Fruit fly (Drosophila melanogaster) whole organism, embryonic: ENCODE measurements around the gene eIF4E7.
A peak's percentile ranks its signal among the peaks of the same experiment; 100 is the strongest.

Source experiments
- CG11560 ChIP-seq: fragments of 200-800 bp; sonication (Bioruptor generic); IDR thresholded peaks from 3 replicates; pipeline ENCODE4 v1.3.6; 2022; ENCODE audit warnings: missing biosample characterization, missing genetic modification characterization
- CG12299 ChIP-seq: fragments of 200-800 bp; sonication (Bioruptor generic); optimal IDR thresholded peaks from 2 replicates; lab custom pipeline; 2018; ENCODE audit warnings: missing biosample characterization, mild to moderate bottlenecking, missing genetic modification characterization
- CG12391 ChIP-seq: fragments of 200-800 bp; sonication (Bioruptor generic); optimal IDR thresholded peaks from 3 replicates; lab custom pipeline; 2018; ENCODE audit warnings: missing biosample characterization, mild to moderate bottlenecking, missing genetic modification characterization, moderate library complexity
- CG13296 ChIP-seq: fragments of 200-800 bp; sonication (Bioruptor generic); optimal IDR thresholded peaks from 3 replicates; lab custom pipeline; 2018; ENCODE audit warnings: missing biosample characterization, mild to moderate bottlenecking, missing genetic modification characterization
- CG15269 ChIP-seq: fragments of 200-800 bp; sonication (Bioruptor generic); optimal IDR thresholded peaks from 2 replicates; lab custom pipeline; 2018; ENCODE audit warnings: missing biosample characterization, mild to moderate bottlenecking, missing genetic modification characterization, moderate library complexity
- CG1832 ChIP-seq: fragments of 200-800 bp; sonication (Bioruptor generic); optimal IDR thresholded peaks from 2 replicates; lab custom pipeline; 2017; ENCODE audit warnings: missing biosample characterization, mild to moderate bottlenecking, missing genetic modification characterization, inconsistent platforms
- CG18599 ChIP-seq: fragments of 200-800 bp; sonication (Bioruptor generic); optimal IDR thresholded peaks from 3 replicates; lab custom pipeline; 2017; ENCODE audit warnings: missing biosample characterization, missing genetic modification characterization, mild to moderate bottlenecking, moderate library complexity, missing genetic modification reagents
- CG18764 ChIP-seq: fragments of 200-800 bp; sonication (Bioruptor generic); optimal IDR thresholded peaks from 3 replicates; lab custom pipeline; 2016; ENCODE audit warnings: missing biosample characterization, missing genetic modification characterization
- CG34224 ChIP-seq: fragments of 200-800 bp; sonication (Bioruptor generic); IDR thresholded peaks from 3 replicates; pipeline ENCODE4 v1.3.6; 2022; ENCODE audit warnings: missing biosample characterization, missing genetic modification characterization; ENCODE audit not compliant: partially characterized antibody
- CG3847 ChIP-seq: fragments of 200-800 bp; sonication (Bioruptor generic); IDR thresholded peaks from 2 replicates; pipeline ENCODE4 v1.3.6; 2022; ENCODE audit warnings: missing biosample characterization, missing genetic modification characterization
- CG6854 ChIP-seq: fragments of 200-800 bp; sonication (Bioruptor generic); optimal IDR thresholded peaks from 3 replicates; lab custom pipeline; 2017; ENCODE audit warnings: missing biosample characterization, mild to moderate bottlenecking, missing genetic modification characterization
- CG7745 ChIP-seq: fragments of 200-800 bp; sonication (Bioruptor generic); optimal IDR thresholded peaks from 2 replicates; lab custom pipeline; 2018; ENCODE audit warnings: missing biosample characterization, mild to moderate bottlenecking, missing genetic modification characterization, moderate library complexity
- CG7786 ChIP-seq: fragments of 200-800 bp; sonication (Bioruptor generic); optimal IDR thresholded peaks from 2 replicates; lab custom pipeline; 2016; ENCODE audit warnings: missing biosample characterization, missing genetic modification characterization
- D19B ChIP-seq: fragments of 200-800 bp; sonication (Bioruptor generic); optimal IDR thresholded peaks from 2 replicates; lab custom pipeline; 2017; ENCODE audit warnings: missing biosample characterization, mild to moderate bottlenecking, missing genetic modification characterization
- Deaf1 ChIP-seq: fragments of 200-800 bp; optimal IDR thresholded peaks from 3 replicates; lab custom pipeline; 2019; ENCODE audit warnings: missing biosample characterization, mild to moderate bottlenecking, missing genetic modification characterization, moderate library complexity
- Dll ChIP-seq: fragments of 200-800 bp; sonication (Bioruptor generic); IDR thresholded peaks from 4 replicates; pipeline ENCODE4 v1.3.6; 2022; ENCODE audit warnings: missing biosample characterization, missing genetic modification characterization; ENCODE audit not compliant: partially characterized antibody
- Fer2 ChIP-seq: fragments of 200-800 bp; sonication (Bioruptor generic); optimal IDR thresholded peaks from 2 replicates; lab custom pipeline; 2018; ENCODE audit warnings: missing biosample characterization, mild to moderate bottlenecking, missing genetic modification characterization, moderate library complexity
- Med ChIP-seq: fragments of 200-800 bp; sonication (Bioruptor generic); peaks from one replicate; lab custom pipeline; 2016; ENCODE audit warnings: missing biosample characterization, missing genetic modification characterization, mild to moderate bottlenecking, inconsistent platforms, moderate library complexity
- NC2β ChIP-seq: fragments of 200-800 bp; sonication (Bioruptor generic); optimal IDR thresholded peaks from 2 replicates; lab custom pipeline; 2016; ENCODE audit warnings: missing biosample characterization, missing genetic modification characterization
- NFAT ChIP-seq: fragments of 200-800 bp; sonication (Bioruptor generic); IDR thresholded peaks from 2 replicates; pipeline ENCODE4 v1.3.6; 2022; ENCODE audit warnings: missing biosample characterization, missing genetic modification characterization
- Neu2 ChIP-seq: fragments of 200-800 bp; sonication (Bioruptor generic); optimal IDR thresholded peaks from 3 replicates; lab custom pipeline; 2016; ENCODE audit warnings: missing biosample characterization, missing genetic modification characterization, borderline replicate concordance
- Oaz ChIP-seq: fragments of 200-800 bp; sonication (Bioruptor generic); IDR thresholded peaks from 2 replicates; pipeline ENCODE4 v1.3.6; 2022; ENCODE audit warnings: missing biosample characterization, missing genetic modification characterization
- Pdp1 ChIP-seq, 2 experiments: fragments of 200-800 bp; sonication (Bioruptor generic); optimal IDR thresholded peaks; 3 replicates each; lab custom pipeline; 2016; ENCODE audit warnings: missing biosample characterization in 2 of 2, missing genetic modification characterization in 2 of 2, mild to moderate bottlenecking in 1 of 2, moderate library complexity in 1 of 2
- Ravus ChIP-seq: fragments of 200-800 bp; sonication (Bioruptor generic); IDR thresholded peaks from 2 replicates; pipeline ENCODE4 v1.3.6; 2022; ENCODE audit warnings: missing biosample characterization, missing genetic modification characterization
- Side ChIP-seq: fragments of 200-800 bp; sonication (Bioruptor generic); optimal IDR thresholded peaks from 2 replicates; lab custom pipeline; 2016; ENCODE audit warnings: missing biosample characterization, missing genetic modification characterization
- Sry-β ChIP-seq: fragments of 200-800 bp; sonication (Bioruptor generic); optimal IDR thresholded peaks from 2 replicates; lab custom pipeline; 2018; ENCODE audit warnings: missing biosample characterization, mild to moderate bottlenecking, missing genetic modification characterization, moderate library complexity
- Tbp ChIP-seq: fragments of >200 bp; optimal IDR thresholded peaks from 2 replicates; lab custom pipeline; 2018; ENCODE audit warnings: missing biosample characterization, missing genetic modification characterization
- az2 ChIP-seq: fragments of 200-800 bp; sonication (Bioruptor generic); optimal IDR thresholded peaks from 3 replicates; lab custom pipeline; 2016; ENCODE audit warnings: missing biosample characterization, missing genetic modification characterization
- br ChIP-seq: fragments of >200 bp; optimal IDR thresholded peaks from 2 replicates; lab custom pipeline; 2017
- chif ChIP-seq, 2 experiments: fragments of 200-800 bp; sonication (Bioruptor generic); optimal IDR thresholded peaks; 3 replicates each; lab custom pipeline; 2016; ENCODE audit warnings: missing biosample characterization in 2 of 2, missing genetic modification characterization in 2 of 2
- dan ChIP-seq: fragments of 200-800 bp; sonication (Bioruptor generic); IDR thresholded peaks from 2 replicates; pipeline ENCODE4 v1.3.6; 2022; ENCODE audit warnings: missing biosample characterization, missing genetic modification characterization
- dmrt11E ChIP-seq: fragments of 200-800 bp; sonication (Bioruptor generic); optimal IDR thresholded peaks from 3 replicates; lab custom pipeline; 2018; ENCODE audit warnings: missing biosample characterization, mild to moderate bottlenecking, missing genetic modification characterization, moderate library complexity
- dmrt99B ChIP-seq: fragments of 200-800 bp; sonication (Bioruptor generic); optimal IDR thresholded peaks from 2 replicates; lab custom pipeline; 2018; ENCODE audit warnings: missing biosample characterization, mild to moderate bottlenecking, missing genetic modification characterization, moderate library complexity
- emc ChIP-seq: fragments of 200-800 bp; sonication (Bioruptor generic); optimal IDR thresholded peaks from 2 replicates; lab custom pipeline; 2016; ENCODE audit warnings: missing biosample characterization, missing genetic modification characterization
- en ChIP-seq: fragments of 200-800 bp; sonication (Bioruptor generic); optimal IDR thresholded peaks from 2 replicates; lab custom pipeline; 2016; ENCODE audit warnings: missing biosample characterization, missing genetic modification characterization
- grn ChIP-seq: fragments of 200-800 bp; sonication (Bioruptor generic); optimal IDR thresholded peaks from 3 replicates; lab custom pipeline; 2017; ENCODE audit warnings: missing biosample characterization, missing genetic modification characterization
- jing ChIP-seq: fragments of 200-800 bp; sonication (Bioruptor generic); optimal IDR thresholded peaks from 2 replicates; lab custom pipeline; 2018; ENCODE audit warnings: missing biosample characterization, mild to moderate bottlenecking, missing genetic modification characterization
- ken ChIP-seq: fragments of 200-800 bp; sonication (Bioruptor generic); IDR thresholded peaks from 3 replicates; pipeline ENCODE4 v1.3.6; 2022; ENCODE audit warnings: missing biosample characterization, missing genetic modification characterization
- mam ChIP-seq: fragments of 200-800 bp; sonication (Bioruptor generic); optimal IDR thresholded peaks from 3 replicates; lab custom pipeline; 2016; ENCODE audit warnings: missing biosample characterization, missing genetic modification characterization
- nerfin-1 ChIP-seq: fragments of 200-800 bp; sonication (Bioruptor generic); optimal IDR thresholded peaks from 3 replicates; lab custom pipeline; 2019; ENCODE audit warnings: missing biosample characterization, mild to moderate bottlenecking, missing genetic modification characterization, moderate library complexity
- nmo ChIP-seq: fragments of 200-800 bp; sonication (Bioruptor generic); optimal IDR thresholded peaks from 2 replicates; lab custom pipeline; 2018; ENCODE audit warnings: missing biosample characterization, mild to moderate bottlenecking, missing genetic modification characterization, moderate library complexity
- odd ChIP-seq: fragments of 200-800 bp; sonication (Bioruptor generic); optimal IDR thresholded peaks from 2 replicates; lab custom pipeline; 2017; ENCODE audit warnings: missing biosample characterization, mild to moderate bottlenecking, missing genetic modification characterization
- org-1 ChIP-seq: fragments of 200-800 bp; sonication (Bioruptor generic); optimal IDR thresholded peaks from 2 replicates; lab custom pipeline; 2017; ENCODE audit warnings: missing biosample characterization, missing genetic modification characterization
- pan ChIP-seq, 4 experiments: fragments of >200 bp in 3 of 4; fragments of 200-800 bp in 1 of 4; sonication (Bioruptor generic) in 1 of 4; optimal IDR thresholded peaks in 3 of 4; IDR thresholded peaks in 1 of 4; 2 replicates each; pipeline versions ENCODE4 v1.3.6 to Lab custom; 2017 to 2022; ENCODE audit warnings: missing biosample characterization in 2 of 4, missing genetic modification characterization in 2 of 4, mixed read lengths in 1 of 4
- pum ChIP-seq: fragments of 200-800 bp; sonication (Bioruptor generic); optimal IDR thresholded peaks from 2 replicates; lab custom pipeline; 2016; ENCODE audit warnings: missing biosample characterization, missing genetic modification characterization
- repo ChIP-seq: fragments of 200-800 bp; sonication (Bioruptor generic); optimal IDR thresholded peaks from 2 replicates; lab custom pipeline; 2016; ENCODE audit warnings: missing biosample characterization, missing genetic modification characterization
- sd ChIP-seq: fragments of 200-800 bp; sonication (Bioruptor generic); optimal IDR thresholded peaks from 3 replicates; lab custom pipeline; 2018; ENCODE audit warnings: missing biosample characterization, mild to moderate bottlenecking, missing genetic modification characterization, moderate library complexity
- sens ChIP-seq: fragments of 200-800 bp; sonication (Bioruptor generic); peaks from one replicate; lab custom pipeline; 2016; ENCODE audit warnings: missing biosample characterization, missing genetic modification characterization
- slp2 ChIP-seq: fragments of 200-800 bp; sonication (Bioruptor generic); optimal IDR thresholded peaks from 2 replicates; lab custom pipeline; 2016; ENCODE audit warnings: missing biosample characterization, missing genetic modification characterization
- sug ChIP-seq: fragments of 200-800 bp; optimal IDR thresholded peaks from 2 replicates; lab custom pipeline; 2019; ENCODE audit warnings: missing biosample characterization, mild to moderate bottlenecking, missing genetic modification characterization, moderate library complexity
- tna ChIP-seq: fragments of 200-800 bp; sonication (Bioruptor generic); IDR thresholded peaks from 2 replicates; pipeline ENCODE4 v1.3.6; 2022; ENCODE audit warnings: missing biosample characterization, missing genetic modification characterization; ENCODE audit not compliant: partially characterized antibody

Gene eIF4E7

dm6 chrX:1135006-1135376 lies 27.2 kb downstream of the eIF4E7 start (continued):
- TF ChIP-seq CG15269 (tag; lab: Kevin White, UChicago) (peak; percentile 10), grn (GFP tag; lab: Kevin White, UChicago) (no peak), pan (optimal IDR thresholded peaks at IDR 0.05; lab: Kevin White, UChicago) (no peak), pan (GFP tag; optimal IDR thresholded peaks at IDR 0.05 in 1 of 2, IDR thresholded peaks at IDR 0.05 in 1 of 2) (no peak), CG12391 (peak; percentile 6), CG3847 (GFP tag; lab: Robert Waterston, UW) (no peak), D19B (no peak), sd (tag; lab: Kevin White, UChicago) (no peak), br (lab: Kevin White, UChicago) (no peak), org-1 (GFP tag; lab: Kevin White, UChicago) (no peak), nerfin-1 (tag; lab: Kevin White, UChicago) (peak; percentile 6), repo (no peak), sug (no peak), tna (GFP tag; lab: Robert Waterston, UW) (no peak), NFAT (GFP tag; lab: Robert Waterston, UW) (no peak), Pdp1 (GFP tag; optimal IDR thresholded peaks at IDR 0.05; lab: Kevin White, UChicago) (peak; percentile 13 to 37), CG11560 (tag; lab: Robert Waterston, UW) (no peak), dan (no peak), CG18764 (GFP tag; lab: Kevin White, UChicago) (no peak), Tbp (GFP tag; lab: Kevin White, UChicago) (peak; percentile 59), Sry-β (peak; percentile 95), Neu2 (GFP tag; lab: Kevin White, UChicago) (no peak), Ravus (GFP tag; lab: Robert Waterston, UW) (no peak), CG18599 (GFP tag; lab: Kevin White, UChicago) (peak; percentile 32), chif (GFP tag; optimal IDR thresholded peaks at IDR 0.05; lab: Kevin White, UChicago) (peak in 1 of 2 experiments; percentile 8), CG1832 (GFP tag; lab: Kevin White, UChicago) (no peak), dmrt99B (peak; percentile 19), jing (GFP tag; lab: Kevin White, UChicago) (no peak), Side (GFP tag; lab: Kevin White, UChicago) (peak; percentile 13), CG7745 (tag; lab: Kevin White, UChicago) (no peak), CG13296 (GFP tag; lab: Kevin White, UChicago) (no peak), CG7786 (GFP tag; lab: Kevin White, UChicago) (no peak), Med (GFP tag; lab: Kevin White, UChicago) (peak; percentile 83), Fer2 (tag; lab: Kevin White, UChicago) (no peak), sens (GFP tag; lab: Kevin White, UChicago) (peak; percentile 78), Deaf1 (tag; lab: Kevin White, UChicago) (peak; percentile 18), dmrt11E (tag; lab: Kevin White, UChicago) (no peak), NC2β (GFP tag; lab: Kevin White, UChicago) (no peak), mam (GFP tag; lab: Kevin White, UChicago) (no peak), nmo (GFP tag; lab: Kevin White, UChicago) (peak; percentile 11), CG6854 (GFP tag; lab: Kevin White, UChicago) (no peak), Dll (no peak), az2 (no peak), en (GFP tag; lab: Kevin White, UChicago) (no peak), slp2 (GFP tag; lab: Kevin White, UChicago) (no peak), ken (GFP tag; lab: Robert Waterston, UW) (no peak), Oaz (GFP tag; lab: Robert Waterston, UW) (no peak), CG12299 (tag; lab: Kevin White, UChicago) (no peak), CG34224 (GFP tag; lab: Robert Waterston, UW) (0 out of 3 replicates have a peak, but pooled peaks have one; percentile 2), pum (GFP tag; lab: Kevin White, UChicago) (no peak), emc (GFP tag; lab: Kevin White, UChicago) (no peak), odd (GFP tag; lab: Kevin White, UChicago) (no peak)
